Fruit fly (Drosophila melanogaster) whole organism, prepupa: ENCODE measurements around the gene CG7252.

Experiments used
- CG6276 ChIP-seq: fragments of 200-800 bp; sonication (Bioruptor generic); optimal IDR thresholded peaks from 2 replicates; lab custom pipeline; 2017; ENCODE audit warnings: missing biosample characterization, mild to moderate bottlenecking, missing genetic modification characterization
- CG8319 ChIP-seq: fragments of 200-800 bp; sonication (Bioruptor generic); optimal IDR thresholded peaks from 3 replicates; lab custom pipeline; 2016; ENCODE audit warnings: missing biosample characterization, missing genetic modification characterization
- cyc ChIP-seq: fragments of 200-800 bp; sonication (Bioruptor generic); optimal IDR thresholded peaks from 3 replicates; lab custom pipeline; 2016; ENCODE audit warnings: missing biosample characterization, missing genetic modification characterization

Gene CG7252

dm6 chr3L:11992960-11993359 lies 45.5 kb downstream of the CG7252 start, which contains the start of gene viaf (continued):
- TF ChIP-seq cyc (GFP tag; lab: Kevin White, UChicago) (peak; percentile 40), CG6276 (GFP tag; lab: Kevin White, UChicago) (no peak)

DNA sequence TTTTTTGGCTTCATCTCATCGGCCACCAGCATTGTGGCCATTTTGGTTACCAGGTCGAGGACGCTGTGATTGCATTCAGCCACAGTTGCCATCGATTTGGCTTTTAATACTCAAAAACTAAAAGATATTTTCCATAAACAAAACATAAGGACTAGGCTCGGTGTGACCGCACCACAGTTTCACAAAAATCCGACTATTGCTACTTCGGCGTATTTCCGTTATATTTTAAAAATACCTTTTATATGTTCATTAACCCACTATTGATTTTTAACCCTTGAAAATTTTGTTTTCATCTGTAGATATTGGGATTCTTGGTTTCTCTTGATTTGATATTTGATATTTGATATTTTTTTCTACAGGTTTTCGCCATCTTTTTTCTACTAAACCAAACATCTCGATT lies 50.5 kb downstream of the CG7252 start, which contains the start of gene Grip163:
Grip163 (minus strand) TSS at position 180 of the 400 bp plus-strand sequence.
- TF ChIP-seq cyc (GFP tag; lab: Kevin White, UChicago) (peak; percentile 2), CG8319 (GFP tag; lab: Kevin White, UChicago) (no peak)
